Fruit fly (Drosophila melanogaster) whole organism, embryonic: ENCODE measurements around the gene lectin-37Da.

Experiments used
- Bdp1 ChIP-seq: fragments of 200-800 bp; sonication (Bioruptor generic); optimal IDR thresholded peaks from 3 replicates; lab custom pipeline; 2016; ENCODE audit warnings: missing biosample characterization, missing genetic modification characterization
- CG10209 ChIP-seq: fragments of 200-800 bp; sonication (Bioruptor generic); optimal IDR thresholded peaks from 3 replicates; lab custom pipeline; 2017; ENCODE audit warnings: missing biosample characterization, mild to moderate bottlenecking, missing genetic modification characterization, missing genetic modification reagents
- CG10654 ChIP-seq: fragments of 200-800 bp; sonication (Bioruptor generic); optimal IDR thresholded peaks from 2 replicates; lab custom pipeline; 2016; ENCODE audit warnings: missing biosample characterization, missing genetic modification characterization
- CG10959 ChIP-seq: fragments of 200-800 bp; sonication (Bioruptor generic); IDR thresholded peaks from 2 replicates; pipeline ENCODE4 v1.3.6; 2022; ENCODE audit warnings: missing biosample characterization, missing genetic modification characterization
- CG11456 ChIP-seq: fragments of 200-800 bp; sonication (Bioruptor generic); IDR thresholded peaks from 3 replicates; pipeline ENCODE4 v1.3.6; 2022; ENCODE audit warnings: missing biosample characterization, missing genetic modification characterization
- CG12236 ChIP-seq: fragments of 200-800 bp; sonication (Bioruptor generic); optimal IDR thresholded peaks from 2 replicates; lab custom pipeline; 2016; ENCODE audit warnings: missing biosample characterization, missing genetic modification characterization
- CG14667 ChIP-seq: fragments of 200-800 bp; sonication (Bioruptor generic); IDR thresholded peaks from 2 replicates; pipeline ENCODE4 v1.3.6; 2022; ENCODE audit warnings: missing biosample characterization, missing genetic modification characterization
- CG15073 ChIP-seq: fragments of 200-800 bp; sonication (Bioruptor generic); optimal IDR thresholded peaks from 2 replicates; lab custom pipeline; 2016; ENCODE audit warnings: missing biosample characterization, missing genetic modification characterization
- CG17359 ChIP-seq: fragments of 200-800 bp; sonication (Bioruptor generic); optimal IDR thresholded peaks from 3 replicates; lab custom pipeline; 2018; ENCODE audit warnings: missing biosample characterization, mild to moderate bottlenecking, missing genetic modification characterization, moderate library complexity
- CG17802 ChIP-seq: fragments of 200-800 bp; sonication (Bioruptor generic); optimal IDR thresholded peaks from 2 replicates; lab custom pipeline; 2018; ENCODE audit warnings: missing biosample characterization, mild to moderate bottlenecking, missing genetic modification characterization, moderate library complexity
- CG18262 ChIP-seq: fragments of 200-800 bp; optimal IDR thresholded peaks from 3 replicates; lab custom pipeline; 2019; ENCODE audit warnings: missing biosample characterization, mild to moderate bottlenecking, missing genetic modification characterization, moderate library complexity
- CG18619 ChIP-seq: fragments of 200-800 bp; sonication (Bioruptor generic); optimal IDR thresholded peaks from 3 replicates; lab custom pipeline; 2017; ENCODE audit warnings: missing biosample characterization, mild to moderate bottlenecking, missing genetic modification characterization
- CG2875 ChIP-seq: fragments of 200-800 bp; sonication (Bioruptor generic); optimal IDR thresholded peaks from 2 replicates; lab custom pipeline; 2017; ENCODE audit warnings: missing biosample characterization, mild to moderate bottlenecking, missing genetic modification characterization, missing genetic modification reagents
- CG32532 ChIP-seq: fragments of 200-800 bp; sonication (Bioruptor generic); IDR thresholded peaks from 2 replicates; pipeline ENCODE4 v1.3.6; 2022; ENCODE audit warnings: missing biosample characterization, missing genetic modification characterization
- CG33557 ChIP-seq: fragments of 200-800 bp; sonication (Bioruptor generic); optimal IDR thresholded peaks from 2 replicates; lab custom pipeline; 2019; ENCODE audit warnings: missing biosample characterization, mild to moderate bottlenecking, missing genetic modification characterization, moderate library complexity
- CG42726 ChIP-seq: fragments of 200-800 bp; sonication (Bioruptor generic); IDR thresholded peaks from 2 replicates; pipeline ENCODE4 v1.3.6; 2022; ENCODE audit warnings: missing biosample characterization, missing genetic modification characterization; ENCODE audit not compliant: partially characterized antibody
- CG43689 ChIP-seq: fragments of 200-800 bp; sonication (Bioruptor generic); IDR thresholded peaks from 2 replicates; pipeline ENCODE4 v1.3.6; 2022; ENCODE audit warnings: missing biosample characterization, missing genetic modification characterization
- CG4730 ChIP-seq: fragments of 200-800 bp; sonication (Bioruptor generic); IDR thresholded peaks from 2 replicates; pipeline ENCODE4 v1.3.6; 2022; ENCODE audit warnings: missing biosample characterization, missing genetic modification characterization
- CG6654 ChIP-seq: fragments of 200-800 bp; sonication (Bioruptor generic); optimal IDR thresholded peaks from 2 replicates; lab custom pipeline; 2017; ENCODE audit warnings: missing biosample characterization, mild to moderate bottlenecking, missing genetic modification characterization
- CG6765 ChIP-seq: fragments of 200-800 bp; sonication (Bioruptor generic); optimal IDR thresholded peaks from 3 replicates; lab custom pipeline; 2017; ENCODE audit warnings: missing biosample characterization, mild to moderate bottlenecking, missing genetic modification characterization
- CG8924 ChIP-seq: fragments of 200-800 bp; optimal IDR thresholded peaks from 3 replicates; lab custom pipeline; 2019; ENCODE audit warnings: missing biosample characterization, mild to moderate bottlenecking, missing genetic modification characterization, moderate library complexity
- Chrac-16 ChIP-seq: fragments of 200-800 bp; sonication (Bioruptor generic); optimal IDR thresholded peaks from 3 replicates; lab custom pipeline; 2016; ENCODE audit warnings: missing biosample characterization, missing genetic modification characterization
- H15 ChIP-seq: fragments of 200-800 bp; sonication (Bioruptor generic); IDR thresholded peaks from 3 replicates; pipeline ENCODE4 v1.3.6; 2022; ENCODE audit warnings: missing biosample characterization, missing genetic modification characterization
- HmgZ ChIP-seq: fragments of 200-800 bp; sonication (Bioruptor generic); optimal IDR thresholded peaks from 2 replicates; lab custom pipeline; 2018; ENCODE audit warnings: missing biosample characterization, mild to moderate bottlenecking, missing genetic modification characterization
- Lhr ChIP-seq: fragments of 200-800 bp; sonication (Bioruptor generic); optimal IDR thresholded peaks from 3 replicates; lab custom pipeline; 2017; ENCODE audit warnings: mild to moderate bottlenecking, missing biosample characterization, missing genetic modification reagents, missing genetic modification characterization
- MTF-1 ChIP-seq: fragments of 200-800 bp; sonication (Bioruptor generic); optimal IDR thresholded peaks from 2 replicates; lab custom pipeline; 2018; ENCODE audit warnings: missing biosample characterization, mild to moderate bottlenecking, missing genetic modification characterization, borderline replicate concordance
- Mes4 ChIP-seq: fragments of 200-800 bp; sonication (Bioruptor generic); optimal IDR thresholded peaks from 2 replicates; lab custom pipeline; 2016; ENCODE audit warnings: missing biosample characterization, missing genetic modification characterization
- Opbp ChIP-seq: fragments of 200-800 bp; sonication (Bioruptor generic); IDR thresholded peaks from 3 replicates; pipeline ENCODE4 v1.3.6; 2022; ENCODE audit warnings: missing biosample characterization, missing genetic modification characterization; ENCODE audit not compliant: partially characterized antibody
- PHDP ChIP-seq: fragments of 200-800 bp; sonication (Bioruptor generic); optimal IDR thresholded peaks from 3 replicates; lab custom pipeline; 2018; ENCODE audit warnings: missing biosample characterization, mild to moderate bottlenecking, missing genetic modification characterization, moderate library complexity
- ac ChIP-seq: fragments of 200-800 bp; sonication (Bioruptor generic); optimal IDR thresholded peaks from 3 replicates; lab custom pipeline; 2017; ENCODE audit warnings: missing biosample characterization, mild to moderate bottlenecking, missing genetic modification characterization
- aop ChIP-seq: fragments of 200-800 bp; sonication (Bioruptor generic); IDR thresholded peaks from 2 replicates; pipeline ENCODE4 v1.3.6; 2022; ENCODE audit warnings: missing biosample characterization, missing genetic modification characterization
- crol ChIP-seq: fragments of 200-800 bp; sonication (Bioruptor generic); IDR thresholded peaks from 2 replicates; pipeline ENCODE4 v1.3.6; 2022; ENCODE audit warnings: missing biosample characterization, missing genetic modification characterization
- dan ChIP-seq: fragments of 200-800 bp; sonication (Bioruptor generic); IDR thresholded peaks from 2 replicates; pipeline ENCODE4 v1.3.6; 2022; ENCODE audit warnings: missing biosample characterization, missing genetic modification characterization
- dati ChIP-seq: fragments of 200-800 bp; sonication (Bioruptor generic); IDR thresholded peaks from 2 replicates; pipeline ENCODE4 v1.3.6; 2022; ENCODE audit warnings: missing biosample characterization, missing genetic modification characterization
- dpn ChIP-seq, 2 experiments: fragments of 200-800 bp; sonication (Bioruptor generic); optimal IDR thresholded peaks; 3 replicates each; lab custom pipeline; 2016; ENCODE audit warnings: missing biosample characterization in 2 of 2, missing genetic modification characterization in 2 of 2
- eve ChIP-seq, 2 experiments: fragments of >200 bp; optimal IDR thresholded peaks; 2 replicates each; lab custom pipeline; 2017; ENCODE audit warnings: missing biosample characterization in 2 of 2, missing genetic modification characterization in 2 of 2
- exex ChIP-seq: fragments of 200-800 bp; sonication (Bioruptor generic); optimal IDR thresholded peaks from 4 replicates; lab custom pipeline; 2018; ENCODE audit warnings: missing biosample characterization, mild to moderate bottlenecking, missing genetic modification characterization, moderate library complexity
- gem ChIP-seq: fragments of 200-800 bp; sonication (Bioruptor generic); optimal IDR thresholded peaks from 2 replicates; lab custom pipeline; 2019; ENCODE audit warnings: missing biosample characterization, mild to moderate bottlenecking, missing genetic modification characterization, moderate library complexity
- lab ChIP-seq: fragments of 200-800 bp; sonication (Bioruptor generic); optimal IDR thresholded peaks from 3 replicates; lab custom pipeline; 2017; ENCODE audit warnings: missing biosample characterization, missing genetic modification characterization, mild to moderate bottlenecking, moderate library complexity, missing genetic modification reagents
- lbe ChIP-seq: fragments of 200-800 bp; sonication (Bioruptor generic); optimal IDR thresholded peaks from 2 replicates; lab custom pipeline; 2016; ENCODE audit warnings: missing biosample characterization, mild to moderate bottlenecking, missing genetic modification characterization
- psq ChIP-seq: fragments of 200-800 bp; sonication (Bioruptor generic); optimal IDR thresholded peaks from 2 replicates; lab custom pipeline; 2017; ENCODE audit warnings: missing biosample characterization, missing genetic modification characterization
- ro ChIP-seq: fragments of 200-800 bp; sonication (Bioruptor generic); IDR thresholded peaks from 2 replicates; pipeline ENCODE4 v1.3.6; 2022; ENCODE audit warnings: missing biosample characterization, missing genetic modification characterization
- slbo ChIP-seq: fragments of 200-800 bp; sonication (Bioruptor generic); IDR thresholded peaks from 2 replicates; pipeline ENCODE4 v1.3.6; 2022; ENCODE audit warnings: missing biosample characterization, missing genetic modification characterization
- sna ChIP-seq: fragments of 200-800 bp; sonication (Bioruptor generic); IDR thresholded peaks from 2 replicates; pipeline ENCODE4 v1.3.6; 2022; ENCODE audit warnings: missing biosample characterization, missing genetic modification characterization; ENCODE audit not compliant: partially characterized antibody
- stc ChIP-seq: fragments of 200-800 bp; sonication (Bioruptor generic); IDR thresholded peaks from 2 replicates; pipeline ENCODE4 v1.3.6; 2022; ENCODE audit warnings: missing biosample characterization, missing genetic modification characterization
- sug ChIP-seq: fragments of 200-800 bp; optimal IDR thresholded peaks from 2 replicates; lab custom pipeline; 2019; ENCODE audit warnings: missing biosample characterization, mild to moderate bottlenecking, missing genetic modification characterization, moderate library complexity
- ttk ChIP-seq: fragments of 200-800 bp; sonication (Bioruptor generic); IDR thresholded peaks from 2 replicates; pipeline ENCODE4 v2.1.2; 2022; ENCODE audit warnings: missing biosample characterization, missing genetic modification characterization
- tx ChIP-seq: fragments of 200-800 bp; sonication (Bioruptor generic); optimal IDR thresholded peaks from 2 replicates; lab custom pipeline; 2016; ENCODE audit warnings: missing biosample characterization, missing genetic modification characterization
- yki ChIP-seq: fragments of >200 bp; optimal IDR thresholded peaks from 3 replicates; lab custom pipeline; 2018
- zen2 ChIP-seq: fragments of 200-800 bp; sonication (Bioruptor generic); IDR thresholded peaks from 3 replicates; pipeline ENCODE4 v1.3.6; 2022; ENCODE audit warnings: missing biosample characterization, missing genetic modification characterization; ENCODE audit not compliant: partially characterized antibody

lectin-37Da gene

DNA sequence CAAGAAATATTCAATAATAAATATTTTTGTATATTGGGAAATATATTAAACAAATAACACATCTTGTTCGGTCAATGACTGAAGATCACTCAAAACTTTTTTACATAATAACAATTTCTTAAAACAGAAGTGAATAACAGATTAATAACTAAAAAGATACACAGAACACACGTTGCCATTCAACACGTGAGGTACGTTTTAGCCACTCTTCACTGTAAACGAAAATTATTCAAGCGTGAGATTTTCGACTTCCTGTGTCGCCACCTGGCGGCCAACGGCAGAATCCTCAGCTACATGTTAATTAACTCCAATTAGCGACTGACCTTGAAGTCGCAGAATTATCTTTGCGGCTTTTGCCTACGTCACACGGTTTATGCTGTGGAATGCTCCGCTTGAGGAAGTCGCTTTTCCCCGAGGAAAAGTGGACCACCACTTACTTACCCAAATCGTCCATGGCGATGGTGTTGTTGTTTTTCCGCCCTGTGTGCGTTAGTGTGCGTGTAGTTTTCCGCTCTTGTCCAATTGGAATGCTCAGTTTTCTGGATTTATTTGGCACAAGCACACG is 7.7 kb downstream of the lectin-37Da start (continued):
- TF ChIP-seq CG6765 (GFP tag; lab: Kevin White, UChicago) (peak; percentile 44), dati (GFP tag; lab: Robert Waterston, UW) (no peak), CG15073 (GFP tag; lab: Kevin White, UChicago) (peak; percentile 12), CG42726 (GFP tag; lab: Robert Waterston, UW) (0 out of 2 replicates have a peak, but pooled peaks have one; percentile 15), CG8924 (peak; percentile 66), PHDP (tag; lab: Kevin White, UChicago) (peak; percentile 76), dan (no peak), CG6654 (GFP tag; lab: Kevin White, UChicago) (peak; percentile 19), CG33557 (GFP tag; lab: Kevin White, UChicago) (peak; percentile 39), yki (no peak), CG18619 (GFP tag; lab: Kevin White, UChicago) (peak; percentile 65), ro (GFP tag; lab: Robert Waterston, UW) (no peak), H15 (GFP tag; lab: Robert Waterston, UW) (peak; percentile 38; the same call in 1 of the 3 replicates), Bdp1 (GFP tag; lab: Kevin White, UChicago) (peak; percentile 12), CG32532 (peak; percentile 83), Chrac-16 (GFP tag; lab: Kevin White, UChicago) (peak; percentile 63), CG17802 (tag; lab: Kevin White, UChicago) (peak; percentile 36), CG11456 (GFP tag; lab: Robert Waterston, UW) (peak; percentile 70; the same call in 2 of the 3 replicates), CG43689 (peak; percentile 53), CG10654 (GFP tag; lab: Kevin White, UChicago) (peak; percentile 35), sna (GFP tag; lab: Robert Waterston, UW) (no peak), CG14667 (peak; percentile 39), tx (GFP tag; lab: Kevin White, UChicago) (no peak), CG12236 (GFP tag; lab: Kevin White, UChicago) (no peak), dpn (GFP tag; optimal IDR thresholded peaks at IDR 0.05; lab: Kevin White, UChicago) (peak; percentile 58 to 64), gem (tag; lab: Kevin White, UChicago) (peak; percentile 85), zen2 (GFP tag; lab: Robert Waterston, UW) (no peak), exex (tag; lab: Kevin White, UChicago) (peak; percentile 68), MTF-1 (GFP tag; lab: Kevin White, UChicago) (peak; percentile 53), CG4730 (peak; percentile 55), CG18262 (tag; lab: Kevin White, UChicago) (peak; percentile 80), sug (tag; lab: Kevin White, UChicago) (peak; percentile 48), CG2875 (GFP tag; lab: Kevin White, UChicago) (peak; percentile 54), slbo (GFP tag; lab: Robert Waterston, UW) (peak; percentile 85), stc (GFP tag; lab: Robert Waterston, UW) (peak; percentile 52; the same call in 1 of the 2 replicates), aop (GFP tag; lab: Robert Waterston, UW) (0 out of 2 replicates have a peak, but pooled peaks have one; percentile 35), eve (GFP tag; optimal IDR thresholded peaks at IDR 0.05; lab: Kevin White, UChicago) (no peak), Lhr (GFP tag; lab: Kevin White, UChicago) (peak; percentile 20), CG17359 (tag; lab: Kevin White, UChicago) (peak; percentile 69), HmgZ (no peak), ac (no peak), Mes4 (GFP tag; lab: Kevin White, UChicago) (peak; percentile 10), ttk (peak; percentile 38; the same call in 1 of the 2 replicates), CG10209 (GFP tag; lab: Kevin White, UChicago) (peak; percentile 57), crol (no peak), CG10959 (GFP tag; lab: Robert Waterston, UW) (peak; percentile 59), lab (GFP tag; lab: Kevin White, UChicago) (peak; percentile 86), Opbp (GFP tag; lab: Robert Waterston, UW) (no peak), lbe (GFP tag; lab: Kevin White, UChicago) (peak; percentile 12), psq (GFP tag; lab: Kevin White, UChicago) (no peak)
